Worm (Caenorhabditis elegans) whole organism, L4/young adult: ENCODE measurements around the gene C44F1.1.

Source experiments
- W03F9.2 ChIP-seq: fragments of 150-350 bp; optimal IDR thresholded peaks from 2 replicates; lab custom pipeline; 2014; ENCODE audit warnings: missing biosample characterization, missing genetic modification characterization
- dao-5 ChIP-seq: sonication (generic microtip); optimal IDR thresholded peaks from 2 replicates; lab custom pipeline; 2016; ENCODE audit warnings: missing genotype, missing genetic modification characterization, moderate library complexity, missing compliant biosample characterization
- him-1 ChIP-seq: sonication (generic microtip); optimal IDR thresholded peaks from 2 replicates; lab custom pipeline; 2016; ENCODE audit warnings: missing genotype, missing genetic modification reagents, missing genetic modification characterization, missing compliant biosample characterization

- TF ChIP-seq W03F9.2 (tag; lab: Kevin White, UChicago) = no peak
- no peak for TF ChIP-seq him-1 (tag; lab: Kevin White, UChicago)
- TF ChIP-seq dao-5 (tag; lab: Kevin White, UChicago) = no peak
These were observed 38.9 kb downstream of the C44F1.1 start, which contains the start of gene gldi-5 for ce11 chrIII:3726443-3726842.
